Worm (Caenorhabditis elegans) whole organism, early embryonic: ENCODE measurements around the gene srd-40.

Source experiments
- B0310.2 ChIP-seq: sonication (generic microtip); optimal IDR thresholded peaks from 2 replicates; lab custom pipeline; 2016; ENCODE audit warnings: mild to moderate bottlenecking, missing genetic modification characterization, missing compliant biosample characterization
- F13C5.2 ChIP-seq: sonication (generic microtip); optimal IDR thresholded peaks from 2 replicates; lab custom pipeline; 2017; ENCODE audit warnings: mild to moderate bottlenecking, missing genetic modification characterization, inconsistent platforms, missing compliant biosample characterization
- aly-1 ChIP-seq: sonication (generic microtip); optimal IDR thresholded peaks from 2 replicates; lab custom pipeline; 2016; ENCODE audit warnings: missing genetic modification characterization, missing compliant biosample characterization
- ama-1 ChIP-seq: fragments of 150-350 bp; optimal IDR thresholded peaks from 2 replicates; lab custom pipeline; 2014
- ceh-13 ChIP-seq: fragments of 200-800 bp; sonication (Bioruptor generic); optimal IDR thresholded peaks from 2 replicates; lab custom pipeline; 2018; ENCODE audit warnings: mild to moderate bottlenecking, missing genetic modification characterization, missing compliant biosample characterization
- ceh-36 ChIP-seq: sonication (generic microtip); optimal IDR thresholded peaks from 2 replicates; lab custom pipeline; 2016; ENCODE audit warnings: missing genetic modification characterization, inconsistent platforms, missing compliant biosample characterization
- flt-1 ChIP-seq: fragments of 200-800 bp; sonication (Bioruptor generic); IDR thresholded peaks from 2 replicates; pipeline ENCODE4 v1.3.6; 2022; ENCODE audit warnings: missing genetic modification characterization, missing compliant biosample characterization
- hmbx-1 ChIP-seq: sonication (generic microtip); optimal IDR thresholded peaks from 2 replicates; lab custom pipeline; 2016; ENCODE audit warnings: mild to moderate bottlenecking, missing genetic modification characterization, missing compliant biosample characterization
- hmg-4 ChIP-seq: fragments of 200-800 bp; sonication (Bioruptor generic); optimal IDR thresholded peaks from 2 replicates; lab custom pipeline; 2018; ENCODE audit warnings: mild to moderate bottlenecking, missing genetic modification characterization, missing compliant biosample characterization
- pes-1 ChIP-seq: fragments of 200-800 bp; sonication (Bioruptor generic); IDR thresholded peaks from 2 replicates; pipeline ENCODE4 v1.3.6; 2022; ENCODE audit warnings: missing genetic modification reagents, missing genetic modification characterization, missing compliant biosample characterization
- scrt-1 ChIP-seq: fragments of 200-800 bp; sonication (Bioruptor generic); IDR thresholded peaks from 2 replicates; pipeline ENCODE4 v1.3.6; 2022; ENCODE audit warnings: missing genetic modification characterization, missing compliant biosample characterization
- tbx-11 ChIP-seq: fragments of 200-800 bp; sonication (Bioruptor generic); IDR thresholded peaks from 2 replicates; pipeline ENCODE4 v1.3.6; 2022; ENCODE audit warnings: missing genetic modification characterization, missing compliant biosample characterization
- tbx-37 ChIP-seq: fragments of 200-800 bp; sonication (Bioruptor generic); conservative IDR thresholded peaks from 2 replicates; pipeline ENCODE4 v1.3.6; 2022; ENCODE audit warnings: missing genetic modification reagents, missing genetic modification characterization, missing compliant biosample characterization
- tra-4 ChIP-seq: sonication (generic microtip); optimal IDR thresholded peaks from 2 replicates; lab custom pipeline; 2017; ENCODE audit warnings: missing genetic modification characterization, missing compliant biosample characterization

DNA sequence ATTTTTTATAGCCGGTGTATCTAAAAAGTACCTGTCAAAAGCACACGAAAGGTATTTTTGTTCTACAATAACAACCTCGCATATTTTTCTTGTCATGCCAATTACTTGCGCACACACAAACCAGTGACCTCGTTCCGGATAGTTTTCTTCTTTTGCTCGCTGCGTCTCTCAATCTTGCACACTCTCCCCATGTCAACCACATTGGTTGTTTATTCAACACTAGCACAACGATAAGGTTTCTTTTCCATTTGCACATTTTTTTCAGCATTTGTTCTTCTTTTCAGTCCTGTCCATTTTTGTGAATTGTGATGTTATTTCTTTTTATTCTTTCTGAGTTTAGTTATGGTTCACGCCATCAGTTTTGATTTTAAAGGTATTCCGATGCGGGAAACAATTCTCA, 26.7 kb downstream of the srd-40 start, which contains the start of gene F42F12.3:
- no peak for TF ChIP-seq hmbx-1 (tag; lab: Kevin White, UChicago)
- TF ChIP-seq tbx-11 = no peak
- no peak for TF ChIP-seq scrt-1 (GFP tag; lab: Robert Waterston, UW)
- TF ChIP-seq F13C5.2 (tag; lab: Kevin White, UChicago) = no peak
- no peak for TF ChIP-seq ama-1
- TF ChIP-seq pes-1 (GFP tag; lab: Robert Waterston, UW) = no peak
- TF ChIP-seq ceh-36 (tag; lab: Kevin White, UChicago) = no peak
- TF ChIP-seq flt-1 = no peak
- no peak for TF ChIP-seq hmg-4 (GFP tag; lab: Kevin White, UChicago)
- no peak for TF ChIP-seq B0310.2 (tag; lab: Kevin White, UChicago)
- no peak for TF ChIP-seq aly-1 (tag; lab: Kevin White, UChicago)
- TF ChIP-seq tbx-37 (GFP tag; lab: Robert Waterston, UW) = no peak
- no peak for TF ChIP-seq ceh-13 (GFP tag; lab: Kevin White, UChicago)
- no peak for TF ChIP-seq tra-4 (tag; lab: Kevin White, UChicago)
